Worm (Caenorhabditis elegans) whole organism, young adult: ENCODE results near the gene swt-4.

Experiments used
- F39B2.1 ChIP-seq: fragments of 200-800 bp; sonication (Bioruptor generic); IDR thresholded peaks from 2 replicates; pipeline ENCODE4 v1.3.6; 2022; ENCODE audit warnings: missing genetic modification reagents, missing genetic modification characterization, missing compliant biosample characterization
- F55B11.4 ChIP-seq: sonication (generic microtip); optimal IDR thresholded peaks from 2 replicates; lab custom pipeline; 2016; ENCODE audit warnings: missing compliant biosample characterization, missing genetic modification characterization, borderline replicate concordance; ENCODE audit not compliant: insufficient read depth
- F57C9.4 ChIP-seq: sonication (generic microtip); optimal IDR thresholded peaks from 2 replicates; lab custom pipeline; 2017; ENCODE audit warnings: mild to moderate bottlenecking, missing genetic modification characterization, missing compliant biosample characterization
- bed-1 ChIP-seq: fragments of 200-800 bp; sonication (Bioruptor generic); IDR thresholded peaks from 2 replicates; pipeline ENCODE4 v1.3.6; 2022; ENCODE audit warnings: missing genetic modification reagents, missing genetic modification characterization, missing compliant biosample characterization
- efl-1 ChIP-seq: fragments of 150-350 bp; optimal IDR thresholded peaks from 2 replicates; lab custom pipeline; 2014; ENCODE audit warnings: missing biosample characterization, missing genetic modification reagents, missing genetic modification characterization
- hlh-12 ChIP-seq: sonication (generic microtip); optimal IDR thresholded peaks from 2 replicates; lab custom pipeline; 2016; ENCODE audit warnings: missing genetic modification characterization, missing compliant biosample characterization
- hlh-26 ChIP-seq: fragments of 200-800 bp; sonication (Bioruptor generic); conservative IDR thresholded peaks from 2 replicates; pipeline ENCODE4 v1.3.6; 2022; ENCODE audit warnings: missing genetic modification reagents, missing genetic modification characterization, missing compliant biosample characterization
- hmg-1.2 ChIP-seq: fragments of 200-800 bp; sonication (Bioruptor generic); IDR thresholded peaks from 2 replicates; pipeline ENCODE4 v1.3.6; 2022; ENCODE audit warnings: missing genetic modification reagents, missing genetic modification characterization, missing compliant biosample characterization
- repo-1 ChIP-seq: sonication (generic microtip); optimal IDR thresholded peaks from 2 replicates; lab custom pipeline; 2017; ENCODE audit warnings: mild to moderate bottlenecking, missing genetic modification characterization, missing compliant biosample characterization
- unc-62 ChIP-seq: fragments of 150-350 bp; optimal IDR thresholded peaks from 2 replicates; lab custom pipeline; 2014; ENCODE audit warnings: missing biosample characterization, missing genetic modification reagents, missing genetic modification characterization

ce11 chrIII:10634576-10634975 is 5.6 kb upstream of the swt-4 start:
- TF ChIP-seq hmg-1.2 (GFP tag; lab: Robert Waterston, UW) (no peak), unc-62 (GFP tag; lab: Kevin White, UChicago) (no peak), hlh-12 (tag; lab: Kevin White, UChicago) (no peak), F39B2.1 (GFP tag; lab: Robert Waterston, UW) (no peak), F57C9.4 (no peak), repo-1 (tag; lab: Kevin White, UChicago) (no peak), bed-1 (GFP tag; lab: Robert Waterston, UW) (no peak), hlh-26 (GFP tag; lab: Robert Waterston, UW) (no peak), F55B11.4 (no peak), efl-1 (GFP tag; lab: Kevin White, UChicago) (no peak)
